Worm (Caenorhabditis elegans): ENCODE measurements around the gene F31D4.2.

DNA sequence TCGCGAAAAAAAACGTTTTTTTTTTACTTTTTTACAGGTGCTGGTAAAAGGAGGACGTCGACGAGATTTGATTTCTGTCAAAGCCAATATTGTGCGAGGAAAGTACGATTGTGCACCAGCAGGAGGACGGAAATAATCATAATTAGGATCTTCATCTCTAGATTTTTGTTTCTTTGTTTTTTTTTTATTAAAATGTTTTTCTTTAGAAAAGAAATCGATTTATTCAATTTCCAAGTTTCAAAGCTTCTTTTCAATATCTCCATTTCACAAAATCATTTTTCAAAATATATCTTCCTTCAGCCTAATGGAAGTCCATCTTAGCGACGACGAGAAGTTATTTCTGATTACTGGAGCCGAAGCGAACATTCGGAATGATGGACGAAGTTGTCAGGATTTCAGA lies 6.8 kb downstream of the F31D4.2 start, which contains the start of gene exos-7:
- TF ChIP-seq W03F9.2 (tag; optimal IDR thresholded peaks at IDR 0.05): no peak
- TF ChIP-seq him-1 (tag; optimal IDR thresholded peaks at IDR 0.05): no peak
